Worm (Caenorhabditis elegans): Measurements from ENCODE around the gene F56A11.6.

DNA sequence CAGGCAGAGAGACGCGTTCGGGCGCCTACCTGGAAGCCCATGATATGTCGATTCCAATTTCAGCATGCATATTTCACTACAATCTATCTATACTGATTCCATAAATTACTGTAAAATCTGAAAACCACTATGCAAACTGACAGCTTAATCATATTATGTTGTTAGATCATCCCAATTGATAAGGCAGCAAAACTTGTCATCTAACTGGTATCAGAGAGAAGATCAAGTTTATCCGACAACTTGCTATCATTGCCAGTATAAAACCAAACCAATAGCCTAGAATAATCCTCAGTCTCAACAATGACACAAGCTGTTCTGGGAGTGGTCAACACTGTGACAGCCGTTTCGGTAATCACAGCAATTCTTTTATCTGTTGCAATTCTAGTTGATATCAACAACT lies 22.1 kb upstream of the F56A11.6 start, which contains the start of gene col-102:
- TF ChIP-seq B0310.2 (tag; optimal IDR thresholded peaks at IDR 0.05): no peak
- TF ChIP-seq scrt-1 (GFP tag; IDR thresholded peaks at IDR 0.05): no peak

Data from whole organism, early embryonic.